Fruit fly (Drosophila melanogaster) whole organism, embryonic: Measurements from ENCODE around the gene CG31960.

Experiments used
- Abd-B ChIP-seq: fragments of 200-800 bp; sonication (Bioruptor generic); optimal IDR thresholded peaks from 2 replicates; lab custom pipeline; 2018; ENCODE audit warnings: missing biosample characterization, mild to moderate bottlenecking, missing genetic modification characterization, moderate library complexity
- Atf3 ChIP-seq: fragments of 200-800 bp; sonication (Bioruptor generic); optimal IDR thresholded peaks from 3 replicates; lab custom pipeline; 2016; ENCODE audit warnings: missing biosample characterization, missing genetic modification characterization
- CG11247 ChIP-seq: fragments of 200-800 bp; sonication (Bioruptor generic); IDR thresholded peaks from 2 replicates; pipeline ENCODE4 v1.3.6; 2022; ENCODE audit warnings: missing biosample characterization, missing genetic modification characterization
- CG12942 ChIP-seq: fragments of 200-800 bp; sonication (Bioruptor generic); optimal IDR thresholded peaks from 3 replicates; lab custom pipeline; 2016; ENCODE audit warnings: missing biosample characterization, missing genetic modification characterization
- CG13287 ChIP-seq: fragments of 200-800 bp; sonication (Bioruptor generic); IDR thresholded peaks from 2 replicates; pipeline ENCODE4 v1.3.6; 2022; ENCODE audit warnings: missing biosample characterization, missing genetic modification characterization; ENCODE audit not compliant: partially characterized antibody
- CG14014 ChIP-seq: fragments of 200-800 bp; sonication (Bioruptor generic); IDR thresholded peaks from 2 replicates; pipeline ENCODE4 v1.3.6; 2022; ENCODE audit warnings: missing biosample characterization, missing genetic modification characterization
- CG15269 ChIP-seq: fragments of 200-800 bp; sonication (Bioruptor generic); optimal IDR thresholded peaks from 2 replicates; lab custom pipeline; 2018; ENCODE audit warnings: missing biosample characterization, mild to moderate bottlenecking, missing genetic modification characterization, moderate library complexity
- CG15479 ChIP-seq: fragments of 200-800 bp; sonication (Bioruptor generic); optimal IDR thresholded peaks from 3 replicates; lab custom pipeline; 2019; ENCODE audit warnings: missing biosample characterization, mild to moderate bottlenecking, missing genetic modification characterization, moderate library complexity
- CG15601 ChIP-seq: fragments of 200-800 bp; sonication (Bioruptor generic); optimal IDR thresholded peaks from 3 replicates; lab custom pipeline; 2019; ENCODE audit warnings: missing biosample characterization, mild to moderate bottlenecking, missing genetic modification characterization, moderate library complexity
- CG1603 ChIP-seq: fragments of 200-800 bp; sonication (Bioruptor generic); optimal IDR thresholded peaks from 2 replicates; lab custom pipeline; 2019; ENCODE audit warnings: missing biosample characterization, mild to moderate bottlenecking, missing genetic modification characterization, moderate library complexity
- CG16813 ChIP-seq: fragments of 200-800 bp; sonication (Bioruptor generic); IDR thresholded peaks from 3 replicates; pipeline ENCODE4 v1.3.6; 2022; ENCODE audit warnings: missing biosample characterization, missing genetic modification characterization; ENCODE audit not compliant: partially characterized antibody
- CG17328 ChIP-seq: fragments of 200-800 bp; sonication (Bioruptor generic); IDR thresholded peaks from 2 replicates; pipeline ENCODE4 v1.3.6; 2022; ENCODE audit warnings: missing biosample characterization, missing genetic modification characterization
- CG2202 ChIP-seq: fragments of 200-800 bp; sonication (Bioruptor generic); optimal IDR thresholded peaks from 2 replicates; lab custom pipeline; 2018; ENCODE audit warnings: missing biosample characterization, mild to moderate bottlenecking, missing genetic modification characterization
- CG31224 ChIP-seq: fragments of 200-800 bp; sonication (Bioruptor generic); IDR thresholded peaks from 2 replicates; pipeline ENCODE4 v1.3.6; 2022; ENCODE audit warnings: missing biosample characterization, missing genetic modification characterization
- CG32532 ChIP-seq: fragments of 200-800 bp; sonication (Bioruptor generic); IDR thresholded peaks from 2 replicates; pipeline ENCODE4 v1.3.6; 2022; ENCODE audit warnings: missing biosample characterization, missing genetic modification characterization
- CG4360 ChIP-seq: fragments of 200-800 bp; sonication (Bioruptor generic); IDR thresholded peaks from 2 replicates; pipeline ENCODE4 v1.3.6; 2022; ENCODE audit warnings: missing biosample characterization, missing genetic modification characterization
- CG43689 ChIP-seq: fragments of 200-800 bp; sonication (Bioruptor generic); IDR thresholded peaks from 2 replicates; pipeline ENCODE4 v1.3.6; 2022; ENCODE audit warnings: missing biosample characterization, missing genetic modification characterization
- CG8281 ChIP-seq: fragments of 200-800 bp; sonication (Bioruptor generic); optimal IDR thresholded peaks from 2 replicates; lab custom pipeline; 2018; ENCODE audit warnings: missing biosample characterization, mild to moderate bottlenecking, missing genetic modification characterization, moderate library complexity
- CG8478 ChIP-seq: fragments of >200 bp; optimal IDR thresholded peaks from 2 replicates; lab custom pipeline; 2018
- Dad ChIP-seq: fragments of 200-800 bp; sonication (Bioruptor generic); optimal IDR thresholded peaks from 3 replicates; lab custom pipeline; 2016; ENCODE audit warnings: missing biosample characterization, missing genetic modification characterization
- Dbx ChIP-seq: fragments of 200-800 bp; sonication (Bioruptor generic); IDR thresholded peaks from 3 replicates; pipeline ENCODE4 v1.3.6; 2022; ENCODE audit warnings: missing biosample characterization, missing genetic modification characterization
- Dfd ChIP-seq, 2 experiments: fragments of >200 bp; optimal IDR thresholded peaks; 2 replicates each; lab custom pipeline; 2017; ENCODE audit warnings: missing biosample characterization in 2 of 2, missing genetic modification characterization in 2 of 2
- Doc2 ChIP-seq: fragments of 200-800 bp; sonication (Bioruptor generic); IDR thresholded peaks from 2 replicates; pipeline ENCODE4 v1.3.6; 2022; ENCODE audit warnings: missing biosample characterization, missing genetic modification characterization
- Drgx ChIP-seq: fragments of 200-800 bp; sonication (Bioruptor generic); IDR thresholded peaks from 2 replicates; pipeline ENCODE4 v1.3.6; 2022; ENCODE audit warnings: missing biosample characterization, missing genetic modification characterization
- E2f1 ChIP-seq: fragments of 200-800 bp; sonication (Bioruptor generic); IDR thresholded peaks from 2 replicates; pipeline ENCODE4 v1.3.6; 2022; ENCODE audit warnings: missing biosample characterization, missing genetic modification characterization
- ERR ChIP-seq: fragments of 200-800 bp; sonication (Bioruptor generic); optimal IDR thresholded peaks from 2 replicates; lab custom pipeline; 2016; ENCODE audit warnings: missing biosample characterization, missing genetic modification characterization
- Eip74EF ChIP-seq, 2 experiments: fragments of 200-800 bp in 1 of 2; fragments of >200 bp in 1 of 2; sonication (Bioruptor generic) in 1 of 2; optimal IDR thresholded peaks; 2 replicates each; lab custom pipeline; 2017 to 2019; ENCODE audit warnings: missing biosample characterization in 2 of 2, missing genetic modification characterization in 2 of 2, mild to moderate bottlenecking in 1 of 2, moderate library complexity in 1 of 2
- Ets65A ChIP-seq: fragments of 200-800 bp; sonication (Bioruptor generic); peaks from one replicate; lab custom pipeline; 2016; ENCODE audit warnings: missing biosample characterization, missing genetic modification characterization
- Max ChIP-seq: fragments of 200-800 bp; sonication (Bioruptor generic); optimal IDR thresholded peaks from 2 replicates; lab custom pipeline; 2016; ENCODE audit warnings: missing biosample characterization, mild to moderate bottlenecking, missing genetic modification characterization
- Spps ChIP-seq: fragments of 200-800 bp; sonication (Bioruptor generic); optimal IDR thresholded peaks from 2 replicates; lab custom pipeline; 2018; ENCODE audit warnings: missing biosample characterization, mild to moderate bottlenecking, missing genetic modification characterization
- Stat92E ChIP-seq, 3 experiments: fragments of >200 bp in 2 of 3; fragments of 200-800 bp in 1 of 3; sonication (Bioruptor generic) in 1 of 3; optimal IDR thresholded peaks; 2 replicates each; lab custom pipeline; 2017 to 2019; ENCODE audit warnings: missing biosample characterization in 3 of 3, missing genetic modification characterization in 3 of 3, mild to moderate bottlenecking in 1 of 3, moderate library complexity in 1 of 3
- amos ChIP-seq: fragments of 200-800 bp; sonication (Bioruptor generic); IDR thresholded peaks from 2 replicates; pipeline ENCODE4 v1.3.6; 2022; ENCODE audit warnings: missing biosample characterization, missing genetic modification characterization; ENCODE audit not compliant: partially characterized antibody
- ase ChIP-seq: fragments of 200-800 bp; sonication (Bioruptor generic); IDR thresholded peaks from 3 replicates; pipeline ENCODE4 v1.3.6; 2022; ENCODE audit warnings: missing biosample characterization, missing genetic modification characterization
- ato ChIP-seq: fragments of 200-800 bp; sonication (Bioruptor generic); IDR thresholded peaks from 2 replicates; pipeline ENCODE4 v1.3.6; 2022; ENCODE audit warnings: missing biosample characterization, missing genetic modification characterization; ENCODE audit not compliant: partially characterized antibody
- caup ChIP-seq: fragments of 200-800 bp; sonication (Bioruptor generic); optimal IDR thresholded peaks from 3 replicates; lab custom pipeline; 2017; ENCODE audit warnings: missing biosample characterization, mild to moderate bottlenecking, missing genetic modification characterization, moderate library complexity; ENCODE audit not compliant: severe bottlenecking
- chif ChIP-seq, 2 experiments: fragments of 200-800 bp; sonication (Bioruptor generic); optimal IDR thresholded peaks; 3 replicates each; lab custom pipeline; 2016; ENCODE audit warnings: missing biosample characterization in 2 of 2, missing genetic modification characterization in 2 of 2
- dpn ChIP-seq, 2 experiments: fragments of 200-800 bp; sonication (Bioruptor generic); optimal IDR thresholded peaks; 3 replicates each; lab custom pipeline; 2016; ENCODE audit warnings: missing biosample characterization in 2 of 2, missing genetic modification characterization in 2 of 2
- dysf ChIP-seq: fragments of 200-800 bp; sonication (Bioruptor generic); IDR thresholded peaks from 3 replicates; pipeline ENCODE4 v1.3.6; 2022; ENCODE audit warnings: missing biosample characterization, missing genetic modification characterization
- gsb ChIP-seq: fragments of 200-800 bp; sonication (Bioruptor generic); IDR thresholded peaks from 2 replicates; pipeline ENCODE4 v1.3.6; 2022; ENCODE audit warnings: missing biosample characterization, missing genetic modification characterization
- nerfin-1 ChIP-seq: fragments of 200-800 bp; sonication (Bioruptor generic); optimal IDR thresholded peaks from 3 replicates; lab custom pipeline; 2019; ENCODE audit warnings: missing biosample characterization, mild to moderate bottlenecking, missing genetic modification characterization, moderate library complexity
- p53 ChIP-seq: fragments of 200-800 bp; sonication (Bioruptor generic); optimal IDR thresholded peaks from 2 replicates; lab custom pipeline; 2016; ENCODE audit warnings: missing biosample characterization, missing genetic modification characterization
- pb ChIP-seq: fragments of 200-800 bp; sonication (Bioruptor generic); optimal IDR thresholded peaks from 3 replicates; lab custom pipeline; 2016; ENCODE audit warnings: missing biosample characterization, missing genetic modification characterization
- peb ChIP-seq: fragments of 200-800 bp; sonication (Bioruptor generic); IDR thresholded peaks from 2 replicates; pipeline ENCODE4 v1.3.6; 2022; ENCODE audit warnings: missing biosample characterization, missing genetic modification characterization
- pita ChIP-seq: fragments of 200-800 bp; sonication (Bioruptor generic); optimal IDR thresholded peaks from 2 replicates; lab custom pipeline; 2017; ENCODE audit warnings: missing biosample characterization, mild to moderate bottlenecking, missing genetic modification characterization
- pnt ChIP-seq: fragments of 200-800 bp; sonication (Bioruptor generic); optimal IDR thresholded peaks from 3 replicates; lab custom pipeline; 2016; ENCODE audit warnings: missing biosample characterization, missing genetic modification characterization
- sc ChIP-seq, 3 experiments: fragments of >200 bp in 2 of 3; fragments of 200-800 bp in 1 of 3; sonication (Bioruptor generic) in 1 of 3; optimal IDR thresholded peaks; 2 replicates in 2 of 3; 3 replicates in 1 of 3; lab custom pipeline; 2017; ENCODE audit warnings: mild to moderate bottlenecking in 1 of 3, missing biosample characterization in 1 of 3, missing genetic modification characterization in 1 of 3, missing genetic modification reagents in 1 of 3
- so ChIP-seq: fragments of 200-800 bp; sonication (Bioruptor generic); IDR thresholded peaks from 3 replicates; pipeline ENCODE4 v1.3.6; 2022; ENCODE audit warnings: missing biosample characterization, missing genetic modification characterization
- sr ChIP-seq: fragments of 200-800 bp; sonication (Bioruptor generic); IDR thresholded peaks from 3 replicates; pipeline ENCODE4 v1.3.6; 2022; ENCODE audit warnings: missing biosample characterization, missing genetic modification characterization
- tgo ChIP-seq: fragments of 200-800 bp; sonication (Bioruptor generic); IDR thresholded peaks from 3 replicates; pipeline ENCODE4 v1.3.6; 2022; ENCODE audit warnings: missing biosample characterization, missing genetic modification characterization
- wdn ChIP-seq: fragments of 200-800 bp; sonication (Bioruptor generic); IDR thresholded peaks from 2 replicates; pipeline ENCODE4 v1.3.6; 2022; ENCODE audit warnings: missing biosample characterization, missing genetic modification characterization

The CG31960 gene

dm6 chr2L:3786246-3786645, 1.5 kb downstream of the CG31960 start (continued):
- TF ChIP-seq pb (GFP tag; lab: Kevin White, UChicago) (peak; percentile 20), wdn (GFP tag; lab: Robert Waterston, UW) (peak; percentile 39; the same call in 1 of the 2 replicates), ato (no peak), Dfd (GFP tag; optimal IDR thresholded peaks at IDR 0.05; lab: Kevin White, UChicago) (no peak), CG12942 (GFP tag; lab: Kevin White, UChicago) (peak; percentile 50), dpn (GFP tag; optimal IDR thresholded peaks at IDR 0.05; lab: Kevin White, UChicago) (peak; percentile 69 to 70), CG16813 (GFP tag; lab: Robert Waterston, UW) (no peak), ERR (GFP tag; lab: Kevin White, UChicago) (no peak), CG31224 (GFP tag; lab: Robert Waterston, UW) (no peak), sr (peak; percentile 63), peb (GFP tag; lab: Robert Waterston, UW) (peak; percentile 58; the same call in 1 of the 2 replicates), pita (GFP tag; lab: Kevin White, UChicago) (peak; percentile 34), CG14014 (GFP tag; lab: Robert Waterston, UW) (peak; percentile 82), Atf3 (GFP tag; lab: Kevin White, UChicago) (peak; percentile 84), Doc2 (no peak), Abd-B (peak; percentile 31), Max (GFP tag; lab: Kevin White, UChicago) (no peak), Drgx (GFP tag; lab: Robert Waterston, UW) (peak; percentile 52), CG2202 (peak; percentile 50), CG1603 (tag; lab: Kevin White, UChicago) (peak; percentile 88), CG11247 (GFP tag; lab: Robert Waterston, UW) (peak; percentile 94), pnt (GFP tag; lab: Kevin White, UChicago) (peak; percentile 49), CG32532 (GFP tag; lab: Robert Waterston, UW) (peak; percentile 94), nerfin-1 (tag; lab: Kevin White, UChicago) (no peak), ase (peak; percentile 85), CG17328 (GFP tag; lab: Robert Waterston, UW) (peak; percentile 86), CG13287 (GFP tag; lab: Robert Waterston, UW) (no peak), Eip74EF (GFP tag; optimal IDR thresholded peaks at IDR 0.05; lab: Kevin White, UChicago) (no peak), Ets65A (GFP tag; lab: Kevin White, UChicago) (peak; percentile 94), gsb (GFP tag; lab: Robert Waterston, UW) (0 out of 2 replicates have a peak, but pooled peaks have one; percentile 48), so (GFP tag; lab: Robert Waterston, UW) (peak; percentile 26; the same call in 1 of the 3 replicates), CG8478 (no peak), E2f1 (peak; percentile 79), Stat92E (GFP tag; optimal IDR thresholded peaks at IDR 0.05; lab: Kevin White, UChicago) (no peak), CG15269 (tag; lab: Kevin White, UChicago) (peak; percentile 73), CG8281 (tag; lab: Kevin White, UChicago) (no peak), CG43689 (GFP tag; lab: Robert Waterston, UW) (no peak; the same call in 1 of the 2 replicates), Dad (peak; percentile 18), amos (GFP tag; lab: Robert Waterston, UW) (peak; percentile 37; the same call in 1 of the 2 replicates), tgo (GFP tag; lab: Robert Waterston, UW) (peak; percentile 80), CG15601 (peak; percentile 60), p53 (peak; percentile 22), chif (GFP tag; optimal IDR thresholded peaks at IDR 0.05; lab: Kevin White, UChicago) (peak; percentile 74 to 84), Dbx (GFP tag; lab: Robert Waterston, UW) (peak; percentile 87), sc (optimal IDR thresholded peaks at IDR 0.05; lab: Kevin White, UChicago) (no peak), sc (GFP tag; optimal IDR thresholded peaks at IDR 0.05; lab: Kevin White, UChicago) (peak; percentile 68), CG15479 (no peak), caup (GFP tag; lab: Kevin White, UChicago) (peak; percentile 40), CG4360 (GFP tag; lab: Robert Waterston, UW) (peak; percentile 46; the same call in 1 of the 2 replicates), Spps (tag; lab: Kevin White, UChicago) (no peak), dysf (peak; percentile 89)
